Worm (Caenorhabditis elegans) whole organism, L2 larva: ENCODE data around the gene swt-6.

Experiments used
- alr-1 ChIP-seq: fragments of 150-350 bp; optimal IDR thresholded peaks from 2 replicates; lab custom pipeline; 2014; ENCODE audit warnings: missing biosample characterization, missing genetic modification characterization
- ama-1 ChIP-seq: fragments of 150-350 bp; optimal IDR thresholded peaks from 2 replicates; lab custom pipeline; 2018; ENCODE audit warnings: inconsistent platforms
- elt-3 ChIP-seq: sonication (generic microtip); optimal IDR thresholded peaks from 2 replicates; lab custom pipeline; 2017; ENCODE audit warnings: missing biosample characterization, missing genetic modification characterization
- fos-1 ChIP-seq: fragments of 150-350 bp; optimal IDR thresholded peaks from 2 replicates; lab custom pipeline; 2014; ENCODE audit warnings: missing biosample characterization, missing genetic modification characterization
- lin-13 ChIP-seq: fragments of 150-350 bp; optimal IDR thresholded peaks from 2 replicates; lab custom pipeline; 2014; ENCODE audit warnings: missing biosample characterization, missing genetic modification reagents, missing genetic modification characterization
- lin-39 ChIP-seq: fragments of 150-350 bp; optimal IDR thresholded peaks from 2 replicates; lab custom pipeline; 2014; ENCODE audit warnings: missing biosample characterization, missing genetic modification reagents, missing genetic modification characterization
- mdl-1 ChIP-seq, 2 experiments: fragments of 150-350 bp in 1 of 2; sonication (generic microtip) in 1 of 2; optimal IDR thresholded peaks; 2 replicates each; lab custom pipeline; 2017; ENCODE audit warnings: missing biosample characterization in 2 of 2, missing genetic modification characterization in 2 of 2
- nhr-237 ChIP-seq: fragments of 150-350 bp; optimal IDR thresholded peaks from 2 replicates; lab custom pipeline; 2014; ENCODE audit warnings: missing biosample characterization, missing genetic modification characterization
- nhr-77 ChIP-seq: fragments of 150-350 bp; optimal IDR thresholded peaks from 2 replicates; lab custom pipeline; 2014; ENCODE audit warnings: missing biosample characterization, missing genetic modification characterization
- unc-62 ChIP-seq: fragments of 150-350 bp; optimal IDR thresholded peaks from 2 replicates; lab custom pipeline; 2014; ENCODE audit warnings: missing biosample characterization, missing genetic modification reagents, missing genetic modification characterization
- zag-1 ChIP-seq: fragments of 150-350 bp; optimal IDR thresholded peaks from 2 replicates; lab custom pipeline; 2014; ENCODE audit warnings: missing biosample characterization, missing genetic modification characterization
- ztf-11 ChIP-seq: sonication (generic microtip); optimal IDR thresholded peaks from 2 replicates; lab custom pipeline; 2017; ENCODE audit warnings: missing biosample characterization, missing genetic modification characterization
- ztf-4 ChIP-seq: fragments of 150-350 bp; optimal IDR thresholded peaks from 2 replicates; lab custom pipeline; 2014; ENCODE audit warnings: missing biosample characterization, missing genetic modification characterization

- no peak for TF ChIP-seq alr-1
- TF ChIP-seq fos-1 (tag; lab: Kevin White, UChicago): no peak
- TF ChIP-seq mdl-1 (tag; optimal IDR thresholded peaks at IDR 0.05; lab: Kevin White, UChicago): no peak
- TF ChIP-seq nhr-77 (tag; lab: Kevin White, UChicago): no peak
- no peak for TF ChIP-seq ama-1 (lab: Kevin White, UChicago)
- TF ChIP-seq ztf-11 (tag; lab: Kevin White, UChicago): no peak
- TF ChIP-seq lin-13 (GFP tag; lab: Kevin White, UChicago): no peak
- no peak for TF ChIP-seq zag-1 (tag; lab: Kevin White, UChicago)
- TF ChIP-seq nhr-237: no peak
- TF ChIP-seq lin-39 (tag; lab: Kevin White, UChicago): no peak
- no peak for TF ChIP-seq ztf-4
- TF ChIP-seq elt-3 (tag; lab: Kevin White, UChicago): no peak
- no peak for TF ChIP-seq unc-62 (GFP tag; lab: Kevin White, UChicago)
These were observed 4.4 kb upstream of the swt-6 start, which contains the start of gene R10D12.7 for ce11 chrV:13949752-13950151.
